Worm (Caenorhabditis elegans) whole organism, late embryonic: Measurements from ENCODE around the gene srbc-10.

Experiments used
- ama-1 ChIP-seq: fragments of 150-350 bp; optimal IDR thresholded peaks from 2 replicates; lab custom pipeline; 2014
- ceh-31 ChIP-seq: sonication (generic microtip); optimal IDR thresholded peaks from 2 replicates; lab custom pipeline; 2016; ENCODE audit warnings: missing genetic modification characterization, missing compliant biosample characterization
- dmd-4 ChIP-seq: sonication (generic microtip); optimal IDR thresholded peaks from 2 replicates; lab custom pipeline; 2016; ENCODE audit warnings: borderline replicate concordance, missing genetic modification characterization, missing compliant biosample characterization
- elt-2 ChIP-seq: sonication (generic microtip); optimal IDR thresholded peaks from 2 replicates; lab custom pipeline; 2016; ENCODE audit warnings: missing genetic modification reagents, missing genetic modification characterization, missing compliant biosample characterization
- hlh-15 ChIP-seq: sonication (generic microtip); optimal IDR thresholded peaks from 2 replicates; lab custom pipeline; 2016; ENCODE audit warnings: missing genetic modification characterization, missing compliant biosample characterization
- lin-11 ChIP-seq: fragments of 200-800 bp; sonication (Bioruptor generic); optimal IDR thresholded peaks from 2 replicates; lab custom pipeline; 2018; ENCODE audit warnings: mild to moderate bottlenecking, missing genetic modification characterization, missing compliant biosample characterization
- pat-9 ChIP-seq: fragments of 200-800 bp; sonication (Bioruptor generic); optimal IDR thresholded peaks from 2 replicates; lab custom pipeline; 2018; ENCODE audit warnings: mild to moderate bottlenecking, missing genetic modification characterization, moderate library complexity, missing compliant biosample characterization
- pha-4 ChIP-seq: fragments of 150-350 bp; optimal IDR thresholded peaks from 2 replicates; lab custom pipeline; 2018; ENCODE audit warnings: missing biosample characterization, missing genetic modification reagents, missing genetic modification characterization
- pqm-1 ChIP-seq: sonication (generic microtip); optimal IDR thresholded peaks from 2 replicates; lab custom pipeline; 2016; ENCODE audit warnings: missing genetic modification characterization, missing compliant biosample characterization

DNA sequence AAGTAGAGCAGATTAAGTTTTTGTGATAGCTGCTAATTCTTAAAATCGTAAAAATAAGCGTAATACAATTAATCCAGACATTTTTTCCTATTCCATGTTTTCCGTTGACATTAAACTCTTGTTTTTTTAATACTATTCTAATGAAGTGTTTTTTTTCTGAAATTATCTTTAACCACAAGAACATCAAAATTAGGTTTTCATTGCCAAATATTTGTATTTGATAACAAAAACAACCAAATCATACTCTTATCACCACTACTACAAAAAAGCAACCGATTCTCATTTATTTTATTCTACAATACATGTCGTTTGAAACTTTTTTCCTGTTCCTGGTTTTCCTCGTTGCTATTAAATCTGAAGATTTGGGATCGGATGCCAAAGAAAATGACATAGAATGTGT lies 34.3 kb upstream of the srbc-10 start, which contains the start of gene C54F6.17:
- no peak for TF ChIP-seq lin-11
- no peak for TF ChIP-seq dmd-4 (tag; lab: Kevin White, UChicago)
- no peak for TF ChIP-seq hlh-15 (tag; lab: Kevin White, UChicago)
- no peak for TF ChIP-seq elt-2
- no peak for TF ChIP-seq pqm-1 (tag; lab: Kevin White, UChicago)
- TF ChIP-seq pat-9 (tag; lab: Kevin White, UChicago), result no peak
- TF ChIP-seq ama-1 (lab: Kevin White, UChicago), result no peak
- TF ChIP-seq ceh-31 (tag; lab: Kevin White, UChicago), result no peak
- no peak for TF ChIP-seq pha-4 (tag; lab: Kevin White, UChicago)
